Worm (Caenorhabditis elegans) whole organism, mixed stage, embryonic: ENCODE results near the gene selt-1.2.

Experiments used
- M03D4.4 ChIP-seq: sonication (generic microtip); optimal IDR thresholded peaks from 2 replicates; lab custom pipeline; 2017; ENCODE audit warnings: mild to moderate bottlenecking, missing genetic modification characterization, missing compliant biosample characterization
- bed-3 ChIP-seq: fragments of 200-800 bp; sonication (Bioruptor generic); optimal IDR thresholded peaks from 3 replicates; lab custom pipeline; 2018; ENCODE audit warnings: mild to moderate bottlenecking, missing genetic modification characterization, moderate library complexity, missing compliant biosample characterization
- ceh-39 ChIP-seq: fragments of 150-350 bp; optimal IDR thresholded peaks from 2 replicates; lab custom pipeline; 2014; ENCODE audit warnings: missing biosample characterization, missing genetic modification characterization
- ceh-43 ChIP-seq: fragments of 200-800 bp; sonication (Bioruptor generic); optimal IDR thresholded peaks from 2 replicates; lab custom pipeline; 2018; ENCODE audit warnings: mild to moderate bottlenecking, missing genetic modification characterization, moderate library complexity, missing compliant biosample characterization
- ceh-83 ChIP-seq: fragments of 200-800 bp; sonication (Bioruptor generic); optimal IDR thresholded peaks from 2 replicates; lab custom pipeline; 2018; ENCODE audit warnings: mild to moderate bottlenecking, missing genetic modification characterization, missing compliant biosample characterization
- ces-1 ChIP-seq: fragments of 150-350 bp; optimal IDR thresholded peaks from 2 replicates; lab custom pipeline; 2014; ENCODE audit warnings: missing biosample characterization, missing genetic modification reagents, missing genetic modification characterization
- cnd-1 ChIP-seq: fragments of 200-800 bp; sonication (Bioruptor generic); optimal IDR thresholded peaks from 2 replicates; lab custom pipeline; 2018; ENCODE audit warnings: mild to moderate bottlenecking, missing genetic modification characterization, missing compliant biosample characterization
- drap-1 ChIP-seq: fragments of 200-800 bp; sonication (Bioruptor generic); optimal IDR thresholded peaks from 3 replicates; lab custom pipeline; 2018; ENCODE audit warnings: mild to moderate bottlenecking, missing genetic modification characterization, missing compliant biosample characterization
- elt-1 ChIP-seq: sonication (generic microtip); optimal IDR thresholded peaks from 2 replicates; lab custom pipeline; 2017; ENCODE audit warnings: missing genetic modification characterization, mild to moderate bottlenecking, missing compliant biosample characterization, antibody characterized with exemption, moderate library complexity, borderline replicate concordance; ENCODE audit not compliant: insufficient read depth
- elt-3 ChIP-seq: fragments of 150-350 bp; optimal IDR thresholded peaks from 2 replicates; lab custom pipeline; 2014; ENCODE audit warnings: missing biosample characterization, missing genetic modification characterization
- flh-1 ChIP-seq: fragments of 200-800 bp; sonication (Bioruptor generic); optimal IDR thresholded peaks from 2 replicates; lab custom pipeline; 2018; ENCODE audit warnings: mild to moderate bottlenecking, missing genetic modification characterization, moderate library complexity, missing compliant biosample characterization
- ham-2 ChIP-seq: fragments of 200-800 bp; sonication (Bioruptor generic); optimal IDR thresholded peaks from 2 replicates; lab custom pipeline; 2018; ENCODE audit warnings: mild to moderate bottlenecking, missing genetic modification characterization, missing compliant biosample characterization
- hlh-1 ChIP-seq: fragments of 150-350 bp; optimal IDR thresholded peaks from 2 replicates; lab custom pipeline; 2014; ENCODE audit warnings: missing biosample characterization, missing genetic modification reagents, missing genetic modification characterization
- lin-13 ChIP-seq: fragments of 150-350 bp; optimal IDR thresholded peaks from 2 replicates; lab custom pipeline; 2014; ENCODE audit warnings: missing biosample characterization, missing genetic modification characterization
- lin-32 ChIP-seq: fragments of 200-800 bp; sonication (Bioruptor generic); optimal IDR thresholded peaks from 2 replicates; lab custom pipeline; 2018; ENCODE audit warnings: mild to moderate bottlenecking, missing genetic modification characterization, missing compliant biosample characterization
- lsy-2 ChIP-seq: fragments of 150-350 bp; optimal IDR thresholded peaks from 2 replicates; lab custom pipeline; 2014; ENCODE audit warnings: missing biosample characterization, missing genetic modification characterization
- mab-5 ChIP-seq: fragments of 150-350 bp; optimal IDR thresholded peaks from 2 replicates; lab custom pipeline; 2014; ENCODE audit warnings: missing biosample characterization, missing genetic modification characterization
- mep-1 ChIP-seq: fragments of 150-350 bp; optimal IDR thresholded peaks from 2 replicates; lab custom pipeline; 2017; ENCODE audit warnings: missing biosample characterization, missing genetic modification reagents, missing genetic modification characterization, inconsistent platforms
- mls-2 ChIP-seq: sonication (generic microtip); optimal IDR thresholded peaks from 2 replicates; lab custom pipeline; 2016; ENCODE audit warnings: mild to moderate bottlenecking, missing genetic modification characterization, moderate library complexity, missing compliant biosample characterization
- nhr-12 ChIP-seq: fragments of 150-350 bp; optimal IDR thresholded peaks from 2 replicates; lab custom pipeline; 2014; ENCODE audit warnings: missing biosample characterization, missing genetic modification characterization
- nhr-2 ChIP-seq: fragments of 150-350 bp; optimal IDR thresholded peaks from 2 replicates; lab custom pipeline; 2014; ENCODE audit warnings: missing biosample characterization, missing genetic modification characterization
- nhr-237 ChIP-seq: fragments of 150-350 bp; optimal IDR thresholded peaks from 2 replicates; lab custom pipeline; 2014; ENCODE audit warnings: missing biosample characterization, missing genetic modification characterization
- nhr-28 ChIP-seq: fragments of 150-350 bp; optimal IDR thresholded peaks from 2 replicates; lab custom pipeline; 2014; ENCODE audit warnings: missing biosample characterization, missing genetic modification characterization
- nhr-76 ChIP-seq: sonication (generic microtip); optimal IDR thresholded peaks from 2 replicates; lab custom pipeline; 2017; ENCODE audit warnings: missing biosample characterization, missing genetic modification characterization
- pha-4 ChIP-seq: fragments of 150-350 bp; optimal IDR thresholded peaks from 2 replicates; lab custom pipeline; 2018; ENCODE audit warnings: missing biosample characterization, missing genetic modification reagents, missing genetic modification characterization
- snpc-4 ChIP-seq: fragments of 150-350 bp; optimal IDR thresholded peaks from 2 replicates; lab custom pipeline; 2014; ENCODE audit warnings: missing biosample characterization, missing genetic modification characterization
- sptf-1 ChIP-seq: sonication (generic microtip); optimal IDR thresholded peaks from 2 replicates; lab custom pipeline; 2017; ENCODE audit warnings: mild to moderate bottlenecking, missing genetic modification characterization, moderate library complexity, missing compliant biosample characterization
- tbx-8 ChIP-seq: fragments of 200-800 bp; sonication (Bioruptor generic); optimal IDR thresholded peaks from 2 replicates; lab custom pipeline; 2018; ENCODE audit warnings: mild to moderate bottlenecking, missing genetic modification characterization, moderate library complexity, missing compliant biosample characterization
- unc-120 ChIP-seq: sonication (generic microtip); optimal IDR thresholded peaks from 2 replicates; lab custom pipeline; 2017; ENCODE audit warnings: missing genetic modification characterization, missing compliant biosample characterization; ENCODE audit not compliant: poor library complexity, severe bottlenecking
- unc-39 ChIP-seq: fragments of 150-350 bp; optimal IDR thresholded peaks from 2 replicates; lab custom pipeline; 2014; ENCODE audit warnings: missing biosample characterization, missing genetic modification characterization
- unc-62 ChIP-seq: fragments of 150-350 bp; optimal IDR thresholded peaks from 2 replicates; lab custom pipeline; 2014; ENCODE audit warnings: missing biosample characterization, missing genetic modification reagents, missing genetic modification characterization
- zip-8 ChIP-seq: fragments of 150-350 bp; optimal IDR thresholded peaks from 2 replicates; lab custom pipeline; 2014; ENCODE audit warnings: missing biosample characterization, missing genetic modification characterization
- ztf-11 ChIP-seq: fragments of 150-350 bp; optimal IDR thresholded peaks from 2 replicates; lab custom pipeline; 2014; ENCODE audit warnings: missing biosample characterization, missing genetic modification characterization

Gene selt-1.2

ce11 chrV:10715158-10716152 is 31.7 kb downstream of the selt-1.2 start:
- TF ChIP-seq mep-1 (tag; lab: Kevin White, UChicago) (peak; percentile 23), lin-13 (peak; percentile 58), ceh-43 (GFP tag; lab: Kevin White, UChicago) (peak; percentile 55), nhr-2 (peak; percentile 57), M03D4.4 (tag; lab: Kevin White, UChicago) (peak; percentile 2), sptf-1 (tag; lab: Kevin White, UChicago) (peak; percentile 85), cnd-1 (peak; percentile 53), unc-120 (tag; lab: Kevin White, UChicago) (peak; percentile 36), lsy-2 (tag; lab: Kevin White, UChicago) (peak; percentile 19), mls-2 (peak; percentile 78), ceh-83 (GFP tag; lab: Kevin White, UChicago) (peak; percentile 47), ham-2 (peak; percentile 49), elt-3 (tag; lab: Kevin White, UChicago) (no peak), nhr-76 (tag; lab: Kevin White, UChicago) (no peak), ces-1 (GFP tag; lab: Kevin White, UChicago) (peak; percentile 68), nhr-237 (tag; lab: Kevin White, UChicago) (peak; percentile 48), unc-62 (GFP tag; lab: Kevin White, UChicago) (peak; percentile 52), flh-1 (GFP tag; lab: Kevin White, UChicago) (no peak), drap-1 (peak; percentile 57), unc-39 (tag; lab: Kevin White, UChicago) (no peak), mab-5 (no peak), hlh-1 (tag; lab: Kevin White, UChicago) (peak; percentile 65), tbx-8 (GFP tag; lab: Kevin White, UChicago) (peak; percentile 47), snpc-4 (tag; lab: Kevin White, UChicago) (no peak)

- TF ChIP-seq hlh-1 (tag; lab: Kevin White, UChicago) (no peak), mab-5 (no peak), bed-3 (GFP tag; lab: Kevin White, UChicago) (no peak), flh-1 (GFP tag; lab: Kevin White, UChicago) (no peak), zip-8 (tag; lab: Kevin White, UChicago) (no peak), tbx-8 (GFP tag; lab: Kevin White, UChicago) (no peak), ztf-11 (tag; lab: Kevin White, UChicago) (no peak), mls-2 (no peak), pha-4 (tag; lab: Kevin White, UChicago) (no peak), ceh-39 (tag; lab: Kevin White, UChicago) (no peak), nhr-12 (tag; lab: Kevin White, UChicago) (no peak), nhr-28 (tag; lab: Kevin White, UChicago) (no peak), ham-2 (no peak), elt-1 (tag; lab: Kevin White, UChicago) (no peak), drap-1 (no peak), elt-3 (tag; lab: Kevin White, UChicago) (no peak), unc-120 (tag; lab: Kevin White, UChicago) (no peak), nhr-76 (tag; lab: Kevin White, UChicago) (no peak)
- TF ChIP-seq, all 35 proteins: peak for 0
Observed at ce11 chrV:10714630-10715029, 32.5 kb downstream of the selt-1.2 start.

- TF ChIP-seq elt-3 (tag; lab: Kevin White, UChicago) = no peak
- no peak for TF ChIP-seq bed-3 (GFP tag; lab: Kevin White, UChicago)
- TF ChIP-seq lin-32 (GFP tag; lab: Kevin White, UChicago) = no peak
- TF ChIP-seq snpc-4 (tag; lab: Kevin White, UChicago) = no peak
- TF ChIP-seq ham-2 = no peak
- no peak for TF ChIP-seq zip-8 (tag; lab: Kevin White, UChicago)
- no peak for TF ChIP-seq lin-13
Observed at ce11 chrV:10713704-10714239, 33.4 kb downstream of the selt-1.2 start.
